Worm (Caenorhabditis elegans): ENCODE data around the gene F58F12.3.

ce11 chrII:6387937-6388336 lies 3.2 kb downstream of the F58F12.3 start, which contains the start of gene F58F12.2:
- TF ChIP-seq F49E8.2 (tag; optimal IDR thresholded peaks at IDR 0.05; ENCODE audit: borderline replicate concordance) (no peak), aly-2 (tag; optimal IDR thresholded peaks at IDR 0.05) (no peak), ztf-7 (tag; optimal IDR thresholded peaks at IDR 0.05) (no peak), hif-1 (tag; optimal IDR thresholded peaks at IDR 0.05) (no peak), dmd-8 (GFP tag; IDR thresholded peaks at IDR 0.05) (no peak), daf-8 (GFP tag; IDR thresholded peaks at IDR 0.05) (no peak), madf-9 (GFP tag; conservative IDR thresholded peaks at IDR 0.05) (no peak), R02D3.7 (tag; optimal IDR thresholded peaks at IDR 0.05) (no peak), nhr-76 (tag; optimal IDR thresholded peaks at IDR 0.05) (no peak), snpc-4 (tag; optimal IDR thresholded peaks at IDR 0.05) (no peak)
